Fruit fly (Drosophila melanogaster) whole organism, embryonic: ENCODE results near the gene Dhps.

Experiments used
- Bdp1 ChIP-seq: fragments of 200-800 bp; sonication (Bioruptor generic); optimal IDR thresholded peaks from 3 replicates; lab custom pipeline; 2016; ENCODE audit warnings: missing biosample characterization, missing genetic modification characterization
- Blimp-1 ChIP-seq: fragments of 200-800 bp; sonication (Bioruptor generic); optimal IDR thresholded peaks from 3 replicates; lab custom pipeline; 2018; ENCODE audit warnings: missing biosample characterization, missing genetic modification characterization, mild to moderate bottlenecking, moderate library complexity, missing genetic modification reagents
- C15 ChIP-seq: fragments of 200-800 bp; sonication (Bioruptor generic); IDR thresholded peaks from 3 replicates; pipeline ENCODE4 v1.3.6; 2022; ENCODE audit warnings: missing biosample characterization, missing genetic modification characterization
- CG11695 ChIP-seq: fragments of 200-800 bp; sonication (Bioruptor generic); IDR thresholded peaks from 3 replicates; pipeline ENCODE4 v1.3.6; 2022; ENCODE audit warnings: missing biosample characterization, missing genetic modification characterization
- CG12659 ChIP-seq: fragments of 200-800 bp; sonication (Bioruptor generic); optimal IDR thresholded peaks from 3 replicates; lab custom pipeline; 2017; ENCODE audit warnings: mild to moderate bottlenecking, missing biosample characterization, missing genetic modification reagents, missing genetic modification characterization
- CG13424 ChIP-seq: fragments of 200-800 bp; sonication (Bioruptor generic); optimal IDR thresholded peaks from 2 replicates; lab custom pipeline; 2019; ENCODE audit warnings: missing biosample characterization, mild to moderate bottlenecking, missing genetic modification characterization, moderate library complexity
- CG15073 ChIP-seq: fragments of 200-800 bp; sonication (Bioruptor generic); optimal IDR thresholded peaks from 2 replicates; lab custom pipeline; 2016; ENCODE audit warnings: missing biosample characterization, missing genetic modification characterization
- CG15514 ChIP-seq: fragments of 200-800 bp; sonication (Bioruptor generic); optimal IDR thresholded peaks from 3 replicates; lab custom pipeline; 2017; ENCODE audit warnings: missing biosample characterization, missing genetic modification characterization, mild to moderate bottlenecking, moderate library complexity, missing genetic modification reagents
- CG1647 ChIP-seq: fragments of 200-800 bp; sonication (Bioruptor generic); optimal IDR thresholded peaks from 3 replicates; lab custom pipeline; 2016; ENCODE audit warnings: missing biosample characterization, missing genetic modification characterization
- CG16779 ChIP-seq: fragments of 200-800 bp; sonication (Bioruptor generic); IDR thresholded peaks from 2 replicates; pipeline ENCODE4 v1.3.6; 2022; ENCODE audit warnings: missing biosample characterization, missing genetic modification characterization
- CG17328 ChIP-seq: fragments of 200-800 bp; sonication (Bioruptor generic); IDR thresholded peaks from 2 replicates; pipeline ENCODE4 v1.3.6; 2022; ENCODE audit warnings: missing biosample characterization, missing genetic modification characterization
- CG18476 ChIP-seq: fragments of 200-800 bp; sonication (Bioruptor generic); optimal IDR thresholded peaks from 2 replicates; lab custom pipeline; 2016; ENCODE audit warnings: missing biosample characterization, mild to moderate bottlenecking, missing genetic modification characterization
- CG2678 ChIP-seq: fragments of 200-800 bp; sonication (Bioruptor generic); optimal IDR thresholded peaks from 3 replicates; lab custom pipeline; 2019; ENCODE audit warnings: missing biosample characterization, mild to moderate bottlenecking, missing genetic modification characterization, moderate library complexity
- CG31388 ChIP-seq: fragments of 200-800 bp; sonication (Bioruptor generic); optimal IDR thresholded peaks from 2 replicates; lab custom pipeline; 2016; ENCODE audit warnings: missing biosample characterization, missing genetic modification characterization
- CG3838 ChIP-seq: fragments of 200-800 bp; sonication (Bioruptor generic); optimal IDR thresholded peaks from 3 replicates; lab custom pipeline; 2016; ENCODE audit warnings: missing biosample characterization, missing genetic modification characterization
- CG4328 ChIP-seq: fragments of 200-800 bp; sonication (Bioruptor generic); optimal IDR thresholded peaks from 3 replicates; lab custom pipeline; 2017; ENCODE audit warnings: missing biosample characterization, missing genetic modification reagents, missing genetic modification characterization
- CG6654 ChIP-seq: fragments of 200-800 bp; sonication (Bioruptor generic); optimal IDR thresholded peaks from 2 replicates; lab custom pipeline; 2017; ENCODE audit warnings: missing biosample characterization, mild to moderate bottlenecking, missing genetic modification characterization
- CG6683 ChIP-seq: fragments of 200-800 bp; sonication (Bioruptor generic); optimal IDR thresholded peaks from 2 replicates; lab custom pipeline; 2017; ENCODE audit warnings: missing biosample characterization, mild to moderate bottlenecking, missing genetic modification characterization, missing genetic modification reagents
- CG7786 ChIP-seq: fragments of 200-800 bp; sonication (Bioruptor generic); optimal IDR thresholded peaks from 2 replicates; lab custom pipeline; 2016; ENCODE audit warnings: missing biosample characterization, missing genetic modification characterization
- CG8290 ChIP-seq, 3 experiments: fragments of 200-800 bp; sonication (Bioruptor generic); optimal IDR thresholded peaks; 2 replicates each; lab custom pipeline; 2016 to 2019; ENCODE audit warnings: missing biosample characterization in 3 of 3, missing genetic modification characterization in 3 of 3, mild to moderate bottlenecking in 2 of 3, moderate library complexity in 1 of 3
- CG8765 ChIP-seq: fragments of 200-800 bp; sonication (Bioruptor generic); IDR thresholded peaks from 2 replicates; pipeline ENCODE4 v1.3.6; 2022; ENCODE audit warnings: missing biosample characterization, missing genetic modification characterization
- CG9437 ChIP-seq: fragments of 200-800 bp; sonication (Bioruptor generic); optimal IDR thresholded peaks from 2 replicates; lab custom pipeline; 2018; ENCODE audit warnings: missing biosample characterization, mild to moderate bottlenecking, missing genetic modification characterization
- Hsf ChIP-seq: fragments of 200-800 bp; sonication (Bioruptor generic); optimal IDR thresholded peaks from 3 replicates; lab custom pipeline; 2016; ENCODE audit warnings: missing biosample characterization, missing genetic modification characterization
- Mad ChIP-seq: fragments of 200-800 bp; sonication (Bioruptor generic); optimal IDR thresholded peaks from 2 replicates; lab custom pipeline; 2016; ENCODE audit warnings: missing biosample characterization, missing genetic modification characterization
- Nf-YB ChIP-seq: fragments of 200-800 bp; sonication (Bioruptor generic); optimal IDR thresholded peaks from 3 replicates; lab custom pipeline; 2019; ENCODE audit warnings: missing biosample characterization, mild to moderate bottlenecking, missing genetic modification characterization, moderate library complexity
- Opbp ChIP-seq: fragments of 200-800 bp; sonication (Bioruptor generic); IDR thresholded peaks from 3 replicates; pipeline ENCODE4 v1.3.6; 2022; ENCODE audit warnings: missing biosample characterization, missing genetic modification characterization; ENCODE audit not compliant: partially characterized antibody
- Stat92E ChIP-seq, 3 experiments: fragments of >200 bp in 2 of 3; fragments of 200-800 bp in 1 of 3; sonication (Bioruptor generic) in 1 of 3; optimal IDR thresholded peaks; 2 replicates each; lab custom pipeline; 2017 to 2019; ENCODE audit warnings: missing biosample characterization in 3 of 3, missing genetic modification characterization in 3 of 3, mild to moderate bottlenecking in 1 of 3, moderate library complexity in 1 of 3
- aop ChIP-seq: fragments of 200-800 bp; sonication (Bioruptor generic); IDR thresholded peaks from 2 replicates; pipeline ENCODE4 v1.3.6; 2022; ENCODE audit warnings: missing biosample characterization, missing genetic modification characterization
- bab2 ChIP-seq: fragments of 200-800 bp; sonication (Bioruptor generic); optimal IDR thresholded peaks from 2 replicates; lab custom pipeline; 2016; ENCODE audit warnings: missing biosample characterization, missing genetic modification characterization
- bowl ChIP-seq: fragments of 200-800 bp; sonication (Bioruptor generic); IDR thresholded peaks from 2 replicates; pipeline ENCODE4 v1.3.6; 2022; ENCODE audit warnings: missing biosample characterization, missing genetic modification characterization
- bsh ChIP-seq, 2 experiments: fragments of 200-800 bp; sonication (Bioruptor generic); optimal IDR thresholded peaks; 2 replicates each; lab custom pipeline; 2017 to 2018; ENCODE audit warnings: mild to moderate bottlenecking in 2 of 2, missing biosample characterization in 2 of 2, missing genetic modification characterization in 2 of 2, moderate library complexity in 1 of 2
- ci ChIP-seq: fragments of 200-800 bp; sonication (Bioruptor generic); IDR thresholded peaks from 3 replicates; pipeline ENCODE4 v1.3.6; 2022; ENCODE audit warnings: missing biosample characterization, missing genetic modification characterization
- gcm ChIP-seq: fragments of 200-800 bp; sonication (Bioruptor generic); optimal IDR thresholded peaks from 2 replicates; lab custom pipeline; 2019; ENCODE audit warnings: missing biosample characterization, mild to moderate bottlenecking, missing genetic modification characterization, moderate library complexity
- grn ChIP-seq: fragments of 200-800 bp; sonication (Bioruptor generic); optimal IDR thresholded peaks from 3 replicates; lab custom pipeline; 2017; ENCODE audit warnings: missing biosample characterization, missing genetic modification characterization
- inv ChIP-seq: fragments of 200-800 bp; sonication (Bioruptor generic); IDR thresholded peaks from 2 replicates; pipeline ENCODE4 v1.3.6; 2022; ENCODE audit warnings: missing biosample characterization, missing genetic modification characterization; ENCODE audit not compliant: partially characterized antibody
- kah ChIP-seq: fragments of 200-800 bp; sonication (Bioruptor generic); optimal IDR thresholded peaks from 2 replicates; lab custom pipeline; 2018; ENCODE audit warnings: missing biosample characterization, mild to moderate bottlenecking, missing genetic modification characterization
- lab ChIP-seq: fragments of 200-800 bp; sonication (Bioruptor generic); optimal IDR thresholded peaks from 3 replicates; lab custom pipeline; 2017; ENCODE audit warnings: missing biosample characterization, missing genetic modification characterization, mild to moderate bottlenecking, moderate library complexity, missing genetic modification reagents
- lola ChIP-seq, 3 experiments: fragments of >200 bp in 2 of 3; fragments of 200-800 bp in 1 of 3; sonication (Bioruptor generic) in 1 of 3; optimal IDR thresholded peaks; 2 replicates each; lab custom pipeline; 2017 to 2019; ENCODE audit warnings: missing biosample characterization in 3 of 3, missing genetic modification characterization in 3 of 3, mild to moderate bottlenecking in 1 of 3, moderate library complexity in 1 of 3
- nerfin-1 ChIP-seq: fragments of 200-800 bp; sonication (Bioruptor generic); optimal IDR thresholded peaks from 3 replicates; lab custom pipeline; 2019; ENCODE audit warnings: missing biosample characterization, mild to moderate bottlenecking, missing genetic modification characterization, moderate library complexity
- oc ChIP-seq: fragments of 200-800 bp; sonication (Bioruptor generic); optimal IDR thresholded peaks from 2 replicates; lab custom pipeline; 2018; ENCODE audit warnings: missing biosample characterization, mild to moderate bottlenecking, missing genetic modification characterization, moderate library complexity
- ro ChIP-seq: fragments of 200-800 bp; sonication (Bioruptor generic); IDR thresholded peaks from 2 replicates; pipeline ENCODE4 v1.3.6; 2022; ENCODE audit warnings: missing biosample characterization, missing genetic modification characterization
- run ChIP-seq: fragments of 200-800 bp; sonication (Bioruptor generic); optimal IDR thresholded peaks from 3 replicates; lab custom pipeline; 2018; ENCODE audit warnings: missing biosample characterization, mild to moderate bottlenecking, missing genetic modification characterization
- schlank ChIP-seq: fragments of 200-800 bp; sonication (Bioruptor generic); optimal IDR thresholded peaks from 2 replicates; lab custom pipeline; 2018; ENCODE audit warnings: missing biosample characterization, mild to moderate bottlenecking, missing genetic modification characterization
- sqz ChIP-seq: fragments of 200-800 bp; sonication (Bioruptor generic); optimal IDR thresholded peaks from 3 replicates; lab custom pipeline; 2018; ENCODE audit warnings: missing biosample characterization, mild to moderate bottlenecking, missing genetic modification characterization
- usp ChIP-seq: fragments of >200 bp; optimal IDR thresholded peaks from 2 replicates; lab custom pipeline; 2017; ENCODE audit warnings: missing biosample characterization, missing genetic modification characterization
- wdn ChIP-seq: fragments of 200-800 bp; sonication (Bioruptor generic); IDR thresholded peaks from 2 replicates; pipeline ENCODE4 v1.3.6; 2022; ENCODE audit warnings: missing biosample characterization, missing genetic modification characterization
- z ChIP-seq: fragments of 200-800 bp; sonication (Bioruptor generic); IDR thresholded peaks from 3 replicates; pipeline ENCODE4 v1.3.6; 2022; ENCODE audit warnings: missing biosample characterization, missing genetic modification characterization

The Dhps gene

dm6 chr3L:8185263-8186227 lies 12.5 kb upstream of the Dhps start (continued):
- TF ChIP-seq grn (GFP tag; lab: Kevin White, UChicago), result peak; percentile 99
- peak; percentile 3 for TF ChIP-seq Bdp1 (GFP tag; lab: Kevin White, UChicago)
- 0 out of 3 replicates have a peak, but pooled peaks have one; percentile 34 for TF ChIP-seq CG11695
- no peak for TF ChIP-seq ro (GFP tag; lab: Robert Waterston, UW)
- TF ChIP-seq CG3838, result no peak
- peak; percentile 13; the same call in 1 of the 3 replicates for TF ChIP-seq ci
- TF ChIP-seq bab2 (GFP tag; lab: Kevin White, UChicago), result peak; percentile 37
- peak; percentile 30 for TF ChIP-seq CG13424 (tag; lab: Kevin White, UChicago)
- TF ChIP-seq CG16779 (GFP tag; lab: Robert Waterston, UW), result no peak
- no peak for TF ChIP-seq lola (GFP tag; optimal IDR thresholded peaks at IDR 0.05; lab: Kevin White, UChicago)
- peak; percentile 57 for TF ChIP-seq Hsf
- TF ChIP-seq wdn (GFP tag; lab: Robert Waterston, UW), result no peak
- peak; percentile 20 for TF ChIP-seq oc (tag; lab: Kevin White, UChicago)
- no peak for TF ChIP-seq inv (GFP tag; lab: Robert Waterston, UW)
- TF ChIP-seq Blimp-1 (GFP tag; lab: Kevin White, UChicago), result peak; percentile 26
- TF ChIP-seq CG15514 (GFP tag; lab: Kevin White, UChicago), result no peak
- TF ChIP-seq kah (GFP tag; lab: Kevin White, UChicago), result no peak
- TF ChIP-seq Nf-YB (GFP tag; lab: Kevin White, UChicago), result peak; percentile 52
- no peak for TF ChIP-seq C15
- TF ChIP-seq CG2678 (tag; lab: Kevin White, UChicago), result peak; percentile 67
- TF ChIP-seq CG18476 (GFP tag; lab: Kevin White, UChicago), result peak; percentile 31
- TF ChIP-seq CG8290 (GFP tag; optimal IDR thresholded peaks at IDR 0.05; lab: Kevin White, UChicago), result no peak
- peak in 1 of 2 experiments; percentile 61 for TF ChIP-seq CG8290 (tag; optimal IDR thresholded peaks at IDR 0.05; lab: Kevin White, UChicago)
- TF ChIP-seq CG12659 (GFP tag; lab: Kevin White, UChicago), result peak; percentile 33
- peak; percentile 2 for TF ChIP-seq nerfin-1 (tag; lab: Kevin White, UChicago)
- TF ChIP-seq aop, result no peak
- TF ChIP-seq Mad, result peak; percentile 41
- TF ChIP-seq CG15073 (GFP tag; lab: Kevin White, UChicago), result no peak
- TF ChIP-seq usp (GFP tag; lab: Kevin White, UChicago), result no peak
- peak; percentile 2 for TF ChIP-seq CG6654 (GFP tag; lab: Kevin White, UChicago)
- no peak for TF ChIP-seq Stat92E (GFP tag; optimal IDR thresholded peaks at IDR 0.05; lab: Kevin White, UChicago)
- no peak for TF ChIP-seq Opbp (GFP tag; lab: Robert Waterston, UW)
- TF ChIP-seq CG31388 (GFP tag; lab: Kevin White, UChicago), result no peak
- TF ChIP-seq bsh (GFP tag; optimal IDR thresholded peaks at IDR 0.05; lab: Kevin White, UChicago), result peak in 1 of 2 experiments; percentile 34
- TF ChIP-seq CG9437 (GFP tag; lab: Kevin White, UChicago), result no peak
- TF ChIP-seq CG17328 (GFP tag; lab: Robert Waterston, UW), result no peak
- TF ChIP-seq CG4328 (GFP tag; lab: Kevin White, UChicago), result no peak
- TF ChIP-seq schlank, result no peak
- peak; percentile 27 for TF ChIP-seq CG1647
- no peak for TF ChIP-seq sqz (GFP tag; lab: Kevin White, UChicago)
- TF ChIP-seq bowl (GFP tag; lab: Robert Waterston, UW), result no peak
- TF ChIP-seq CG7786, result peak; percentile 67
- peak; percentile 11 for TF ChIP-seq CG6683 (GFP tag; lab: Kevin White, UChicago)
- TF ChIP-seq lab, result peak; percentile 70
- no peak for TF ChIP-seq run (tag; lab: Kevin White, UChicago)
- no peak for TF ChIP-seq CG8765
- TF ChIP-seq gcm (GFP tag; lab: Kevin White, UChicago), result no peak
- no peak for TF ChIP-seq z
